Fruit fly (Drosophila melanogaster): ENCODE measurements around the gene C15.

Gene C15

DNA sequence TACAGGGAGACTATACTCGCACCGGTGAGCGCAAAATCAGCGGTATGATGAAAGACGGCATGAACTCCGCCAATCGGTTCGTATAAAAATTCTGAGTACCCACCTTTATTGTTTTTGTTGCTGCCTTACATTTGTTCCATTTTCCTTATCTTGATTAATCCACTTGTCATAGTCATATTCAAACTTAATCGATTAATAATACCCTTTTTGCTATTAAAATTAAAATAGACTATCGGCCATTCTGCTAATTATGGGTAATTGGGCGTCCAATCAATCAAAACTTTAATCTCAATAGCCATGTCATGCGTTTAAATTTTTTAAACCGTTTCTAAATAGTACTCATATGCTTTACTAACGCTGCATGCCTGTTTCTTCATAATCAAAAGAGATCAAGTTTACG is 24.8 kb downstream of the C15 start:
- TF ChIP-seq noc (tag; optimal IDR thresholded peaks at IDR 0.05): no peak

DNA sequence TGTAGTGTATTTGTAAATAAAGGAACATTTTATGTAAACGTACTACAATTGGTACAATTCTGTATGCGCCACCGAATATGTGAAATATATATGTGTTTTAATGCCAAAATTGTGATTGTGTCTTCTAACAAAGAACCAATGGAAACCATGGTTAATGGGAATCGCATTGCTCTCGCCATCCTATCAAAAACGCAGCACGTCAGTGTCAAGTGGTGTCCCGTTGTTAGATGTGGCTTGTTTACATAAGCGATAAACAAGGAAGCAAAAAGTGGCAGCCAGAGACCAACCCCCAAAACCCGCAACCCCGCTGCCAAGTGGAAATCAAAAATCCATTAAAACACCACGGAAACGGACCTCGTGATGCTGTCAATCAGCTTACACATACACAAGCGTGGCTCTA is 28.7 kb downstream of the C15 start:
- TF ChIP-seq noc (tag; optimal IDR thresholded peaks at IDR 0.05): no peak

- no peak for TF ChIP-seq noc (tag; optimal IDR thresholded peaks at IDR 0.05)
Measured at dm6 chr3R:21534256-21534655, 34.5 kb downstream of the C15 start.

dm6 chr3R:21534697-21535676 is 35.2 kb downstream of the C15 start:
- no peak for TF ChIP-seq noc (tag; optimal IDR thresholded peaks at IDR 0.05)

DNA sequence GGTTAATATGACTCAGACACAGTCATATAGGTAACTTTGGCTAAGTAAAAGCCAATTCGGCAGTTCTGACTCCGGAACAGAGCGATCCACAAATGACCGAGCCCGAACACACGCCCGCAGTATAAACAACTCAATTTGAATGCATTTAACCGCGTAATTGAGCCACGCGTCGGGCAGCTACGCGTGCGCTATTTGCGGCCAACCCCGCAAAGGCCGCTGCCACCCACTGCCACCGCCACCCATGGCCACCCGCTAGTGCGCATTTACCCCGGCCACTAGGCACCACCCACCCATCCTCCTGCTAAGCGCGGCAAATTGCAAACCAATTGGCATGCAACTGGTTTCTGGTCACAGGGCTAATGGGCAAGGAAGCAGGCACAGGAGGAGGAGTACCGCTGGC is 44.3 kb downstream of the C15 start:
- TF ChIP-seq noc (tag; optimal IDR thresholded peaks at IDR 0.05): no peak

DNA sequence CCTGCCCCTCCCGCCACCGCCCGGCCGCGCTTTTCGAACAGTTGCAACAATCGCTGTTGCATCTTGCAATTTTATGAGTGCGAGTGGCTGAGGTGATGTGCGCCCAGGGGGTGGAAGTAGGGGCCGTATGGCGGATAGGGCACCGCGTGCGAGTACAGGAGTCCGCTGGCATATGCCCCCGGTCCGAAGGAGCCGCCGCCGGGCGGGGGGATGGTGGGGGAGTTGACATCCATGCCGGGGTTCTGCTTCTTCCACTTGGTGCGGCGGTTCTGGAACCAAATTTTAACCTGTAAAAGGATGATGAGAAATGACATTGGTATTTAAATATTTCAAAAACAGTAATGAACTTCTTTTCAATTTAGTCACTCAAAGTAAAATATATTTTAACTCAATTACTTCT is 49.2 kb downstream of the C15 start:
- TF ChIP-seq noc (tag; optimal IDR thresholded peaks at IDR 0.05): no peak

DNA sequence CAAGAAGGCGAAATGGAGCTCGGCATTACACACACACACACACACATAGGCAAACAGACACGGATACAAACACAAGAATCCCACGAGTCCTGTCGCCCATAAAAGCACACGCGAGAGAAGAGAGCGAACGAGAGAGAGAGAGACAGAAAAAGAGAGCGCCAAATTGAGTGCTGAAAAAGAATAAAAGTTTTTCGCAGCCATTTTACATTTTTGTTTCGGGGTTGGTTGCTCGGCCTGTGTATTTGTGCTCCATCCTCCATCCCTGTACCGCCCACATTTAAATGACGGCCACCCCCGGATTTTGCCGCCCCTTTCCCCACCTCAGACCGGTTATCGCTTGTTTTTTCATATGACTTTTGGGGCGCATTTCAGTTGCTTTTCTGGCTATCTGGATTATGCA is 51.8 kb downstream of the C15 start:
- TF ChIP-seq noc (tag; optimal IDR thresholded peaks at IDR 0.05): no peak

DNA sequence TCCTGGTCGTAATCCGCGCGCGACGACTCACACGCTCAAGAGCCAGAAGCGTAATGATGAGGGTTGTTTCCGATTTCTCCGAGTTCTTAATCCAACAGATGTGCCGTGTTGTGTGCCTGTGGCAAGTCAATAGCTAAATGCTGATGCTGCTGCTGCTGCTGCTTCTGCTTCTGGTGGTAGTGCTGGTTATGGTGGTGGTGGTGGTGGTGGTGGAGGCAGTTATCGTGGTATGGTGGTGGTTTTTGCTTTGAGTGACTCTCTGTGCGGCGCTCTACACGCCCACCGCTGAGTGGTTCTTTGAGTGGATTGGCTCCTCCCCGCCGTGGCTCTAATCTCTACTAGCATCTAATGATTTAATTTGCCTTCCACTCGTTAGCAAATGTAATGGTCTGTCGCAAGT is 57.3 kb downstream of the C15 start, which contains the start of gene slou:
slou (minus strand) TSS at position 131 of the 400 bp plus-strand sequence.
- TF ChIP-seq noc (tag; optimal IDR thresholded peaks at IDR 0.05): no peak

DNA sequence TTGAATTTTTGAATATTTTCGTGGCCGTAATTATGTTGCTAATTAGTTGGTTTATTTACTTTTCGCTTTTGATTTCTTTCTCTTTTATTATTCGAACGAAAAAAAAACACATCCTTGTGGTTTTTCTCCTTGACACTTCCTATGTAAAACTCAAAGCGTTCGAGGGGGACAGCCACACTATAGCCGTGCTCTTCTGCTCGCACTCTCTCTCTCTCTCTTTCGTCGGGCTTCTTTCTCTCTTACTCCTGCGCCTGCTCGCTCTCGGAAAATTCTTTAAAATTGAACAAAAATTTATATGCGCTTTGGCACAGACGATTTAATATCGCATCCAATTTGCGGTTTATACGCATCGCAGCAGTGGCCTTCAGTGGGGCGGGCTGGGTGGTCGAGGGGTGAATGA is 58.1 kb downstream of the C15 start:
- no peak for TF ChIP-seq noc (tag; optimal IDR thresholded peaks at IDR 0.05)

DNA sequence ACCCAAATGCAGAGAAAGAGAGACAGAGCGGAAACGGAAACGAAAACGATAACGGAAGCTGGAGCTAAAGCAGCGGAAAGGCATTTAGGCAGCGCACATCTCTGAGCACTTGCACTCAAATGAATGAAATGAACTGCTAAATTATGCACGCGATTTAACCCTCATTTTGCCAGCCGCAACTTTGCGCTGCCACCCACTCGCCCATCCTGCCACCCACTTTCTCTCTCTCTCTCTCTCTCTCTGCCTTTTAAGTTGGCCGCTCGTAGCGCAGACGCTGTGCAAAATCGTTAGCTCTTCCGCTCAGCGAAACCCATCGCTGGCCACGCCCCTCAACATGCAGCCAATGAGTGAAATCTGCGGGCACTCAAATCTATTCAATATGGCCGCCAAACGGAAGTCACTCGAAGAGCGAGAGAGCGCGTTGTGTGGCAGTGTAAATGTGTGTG is 61.7 kb downstream of the C15 start:
- no peak for TF ChIP-seq noc (tag; optimal IDR thresholded peaks at IDR 0.05)
